Worm (Caenorhabditis elegans) whole organism, early embryonic: ENCODE data around the gene nas-37.

Experiments
- B0310.2 ChIP-seq: sonication (generic microtip); optimal IDR thresholded peaks from 2 replicates; lab custom pipeline; 2016; ENCODE audit warnings: mild to moderate bottlenecking, missing genetic modification characterization, missing compliant biosample characterization
- F13C5.2 ChIP-seq: sonication (generic microtip); optimal IDR thresholded peaks from 2 replicates; lab custom pipeline; 2017; ENCODE audit warnings: mild to moderate bottlenecking, missing genetic modification characterization, inconsistent platforms, missing compliant biosample characterization
- aly-1 ChIP-seq: sonication (generic microtip); optimal IDR thresholded peaks from 2 replicates; lab custom pipeline; 2016; ENCODE audit warnings: missing genetic modification characterization, missing compliant biosample characterization
- ama-1 ChIP-seq: fragments of 150-350 bp; optimal IDR thresholded peaks from 2 replicates; lab custom pipeline; 2014
- ceh-13 ChIP-seq: fragments of 200-800 bp; sonication (Bioruptor generic); optimal IDR thresholded peaks from 2 replicates; lab custom pipeline; 2018; ENCODE audit warnings: mild to moderate bottlenecking, missing genetic modification characterization, missing compliant biosample characterization
- ceh-36 ChIP-seq: sonication (generic microtip); optimal IDR thresholded peaks from 2 replicates; lab custom pipeline; 2016; ENCODE audit warnings: missing genetic modification characterization, inconsistent platforms, missing compliant biosample characterization
- ets-7 ChIP-seq: sonication (generic microtip); optimal IDR thresholded peaks from 2 replicates; lab custom pipeline; 2016; ENCODE audit warnings: missing genotype, missing genetic modification characterization, missing compliant biosample characterization
- flt-1 ChIP-seq: fragments of 200-800 bp; sonication (Bioruptor generic); IDR thresholded peaks from 2 replicates; pipeline ENCODE4 v1.3.6; 2022; ENCODE audit warnings: missing genetic modification characterization, missing compliant biosample characterization
- hmbx-1 ChIP-seq: sonication (generic microtip); optimal IDR thresholded peaks from 2 replicates; lab custom pipeline; 2016; ENCODE audit warnings: mild to moderate bottlenecking, missing genetic modification characterization, missing compliant biosample characterization
- hmg-4 ChIP-seq: fragments of 200-800 bp; sonication (Bioruptor generic); optimal IDR thresholded peaks from 2 replicates; lab custom pipeline; 2018; ENCODE audit warnings: mild to moderate bottlenecking, missing genetic modification characterization, missing compliant biosample characterization
- hnd-1 ChIP-seq: sonication (generic microtip); optimal IDR thresholded peaks from 2 replicates; lab custom pipeline; 2016; ENCODE audit warnings: missing genetic modification characterization, missing compliant biosample characterization
- pes-1 ChIP-seq: fragments of 200-800 bp; sonication (Bioruptor generic); IDR thresholded peaks from 2 replicates; pipeline ENCODE4 v1.3.6; 2022; ENCODE audit warnings: missing genetic modification reagents, missing genetic modification characterization, missing compliant biosample characterization
- scrt-1 ChIP-seq: fragments of 200-800 bp; sonication (Bioruptor generic); IDR thresholded peaks from 2 replicates; pipeline ENCODE4 v1.3.6; 2022; ENCODE audit warnings: missing genetic modification characterization, missing compliant biosample characterization
- sea-1 ChIP-seq: fragments of 200-800 bp; sonication (Bioruptor generic); conservative IDR thresholded peaks from 2 replicates; pipeline ENCODE4 v1.3.6; 2022; ENCODE audit warnings: missing genetic modification characterization, missing compliant biosample characterization
- tbx-11 ChIP-seq: fragments of 200-800 bp; sonication (Bioruptor generic); IDR thresholded peaks from 2 replicates; pipeline ENCODE4 v1.3.6; 2022; ENCODE audit warnings: missing genetic modification characterization, missing compliant biosample characterization
- tbx-37 ChIP-seq: fragments of 200-800 bp; sonication (Bioruptor generic); conservative IDR thresholded peaks from 2 replicates; pipeline ENCODE4 v1.3.6; 2022; ENCODE audit warnings: missing genetic modification reagents, missing genetic modification characterization, missing compliant biosample characterization
- tra-4 ChIP-seq: sonication (generic microtip); optimal IDR thresholded peaks from 2 replicates; lab custom pipeline; 2017; ENCODE audit warnings: missing genetic modification characterization, missing compliant biosample characterization

nas-37 gene

DNA sequence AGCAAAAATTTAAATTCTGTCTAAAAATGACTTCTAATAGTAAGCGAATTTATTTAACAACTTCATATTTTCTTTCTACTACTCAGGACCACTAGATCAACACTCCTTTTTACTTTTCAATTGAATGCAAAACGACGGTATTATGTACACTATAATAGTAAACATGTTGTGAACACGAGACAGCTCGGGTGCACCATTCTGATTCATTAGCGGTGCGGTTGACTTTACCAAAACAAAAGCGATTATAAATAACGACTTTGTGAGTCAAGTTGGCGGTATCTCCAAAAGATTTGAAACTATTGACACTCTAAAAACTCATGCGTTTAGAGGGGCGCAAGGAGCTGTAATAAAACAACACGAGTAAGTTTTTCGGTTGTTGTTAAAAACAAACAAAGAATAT is 8.3 kb downstream of the nas-37 start:
- TF ChIP-seq aly-1 (no peak), hmbx-1 (tag; lab: Kevin White, UChicago) (no peak), F13C5.2 (tag; lab: Kevin White, UChicago) (no peak)

DNA sequence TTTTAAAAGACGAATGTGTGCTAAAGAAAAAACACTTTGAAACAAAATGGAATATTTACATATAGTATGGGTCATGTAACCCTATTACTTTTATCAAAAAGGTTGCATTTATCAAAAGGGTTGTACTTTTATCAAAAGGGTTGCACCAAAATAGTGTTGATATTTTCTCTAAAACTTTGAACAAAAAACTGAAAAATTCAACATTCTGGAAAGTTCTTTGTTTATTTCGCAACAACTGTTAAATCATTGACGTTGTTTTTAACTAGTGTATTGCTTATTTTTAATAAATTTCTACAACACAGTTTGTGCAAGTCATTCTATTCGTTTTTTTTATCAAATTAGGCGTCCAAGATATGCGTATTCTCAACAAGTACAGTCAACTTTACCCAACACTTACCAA is 10.3 kb downstream of the nas-37 start, which contains the start of the genes C17G1.5 and C17G1.14:
Gene C17G1.5 (plus strand): TSS at position 266 of the 400 bp plus-strand sequence.
Gene C17G1.14 (plus strand): TSS at position 277 of the 400 bp plus-strand sequence.
- no peak for TF ChIP-seq aly-1
- TF ChIP-seq hmg-4 (GFP tag; lab: Kevin White, UChicago), result no peak
- TF ChIP-seq F13C5.2 (tag; lab: Kevin White, UChicago), result no peak
- TF ChIP-seq ceh-13, result no peak
- no peak for TF ChIP-seq scrt-1
- no peak for TF ChIP-seq sea-1 (GFP tag; lab: Robert Waterston, UW)
- no peak for TF ChIP-seq B0310.2 (tag; lab: Kevin White, UChicago)
- no peak for TF ChIP-seq tra-4
- no peak for TF ChIP-seq hnd-1 (tag; lab: Kevin White, UChicago)
- TF ChIP-seq tbx-11 (GFP tag; lab: Robert Waterston, UW), result no peak
- TF ChIP-seq tbx-37 (GFP tag; lab: Robert Waterston, UW), result no peak
- TF ChIP-seq pes-1 (GFP tag; lab: Robert Waterston, UW), result no peak
- no peak for TF ChIP-seq ets-7 (tag; lab: Kevin White, UChicago)
- no peak for TF ChIP-seq hmbx-1 (tag; lab: Kevin White, UChicago)

DNA sequence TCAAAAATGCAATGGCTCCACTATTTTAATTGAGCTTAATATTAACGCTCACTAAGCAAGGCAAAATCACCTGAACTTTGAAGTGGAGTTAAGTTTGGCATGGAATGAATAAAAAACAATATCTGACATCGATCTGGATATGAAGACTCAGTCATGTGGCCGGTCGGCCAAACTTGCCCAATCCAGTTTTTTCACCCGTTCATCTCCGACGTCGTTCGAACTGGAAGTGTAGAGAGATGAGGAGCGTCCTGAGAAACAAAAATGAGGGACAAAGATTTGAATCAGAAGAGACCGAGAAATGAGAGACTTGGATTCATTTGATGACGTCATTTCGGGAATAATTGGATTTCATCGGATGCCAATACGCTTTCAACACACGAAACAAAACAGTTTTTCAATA is 10.8 kb downstream of the nas-37 start:
- no peak for TF ChIP-seq tra-4
- no peak for TF ChIP-seq hnd-1 (tag; lab: Kevin White, UChicago)
- no peak for TF ChIP-seq sea-1 (GFP tag; lab: Robert Waterston, UW)
- no peak for TF ChIP-seq ceh-13
- TF ChIP-seq tbx-11 (GFP tag; lab: Robert Waterston, UW), result no peak
- no peak for TF ChIP-seq aly-1
- TF ChIP-seq hmbx-1 (tag; lab: Kevin White, UChicago), result no peak
- TF ChIP-seq pes-1 (GFP tag; lab: Robert Waterston, UW), result no peak
- TF ChIP-seq scrt-1, result no peak
- TF ChIP-seq ets-7 (tag; lab: Kevin White, UChicago), result no peak
- no peak for TF ChIP-seq B0310.2 (tag; lab: Kevin White, UChicago)
- no peak for TF ChIP-seq F13C5.2 (tag; lab: Kevin White, UChicago)
- TF ChIP-seq flt-1 (GFP tag; lab: Robert Waterston, UW), result no peak
- TF ChIP-seq hmg-4 (GFP tag; lab: Kevin White, UChicago), result no peak
- TF ChIP-seq ceh-36, result no peak

DNA sequence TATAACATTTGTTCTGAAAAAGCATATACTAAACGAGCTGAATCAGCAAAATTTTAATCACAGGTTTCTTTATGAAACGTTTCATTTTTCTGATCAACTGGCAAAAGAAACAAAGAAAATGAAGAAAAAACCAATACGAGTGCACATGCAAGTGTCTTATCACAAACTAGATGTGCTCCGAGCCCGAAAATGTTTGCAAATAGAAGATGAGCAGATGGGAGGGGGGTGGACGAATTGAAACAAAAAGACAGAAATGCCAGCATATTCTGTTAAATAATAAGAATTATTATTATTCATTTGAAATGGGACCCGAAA is 14.9 kb downstream of the nas-37 start:
- TF ChIP-seq ama-1 (lab: Kevin White, UChicago), result no peak
- no peak for TF ChIP-seq flt-1 (GFP tag; lab: Robert Waterston, UW)
- no peak for TF ChIP-seq B0310.2 (tag; lab: Kevin White, UChicago)
- no peak for TF ChIP-seq ceh-36
- TF ChIP-seq hmbx-1 (tag; lab: Kevin White, UChicago), result no peak
- TF ChIP-seq aly-1, result no peak
- no peak for TF ChIP-seq ceh-13

DNA sequence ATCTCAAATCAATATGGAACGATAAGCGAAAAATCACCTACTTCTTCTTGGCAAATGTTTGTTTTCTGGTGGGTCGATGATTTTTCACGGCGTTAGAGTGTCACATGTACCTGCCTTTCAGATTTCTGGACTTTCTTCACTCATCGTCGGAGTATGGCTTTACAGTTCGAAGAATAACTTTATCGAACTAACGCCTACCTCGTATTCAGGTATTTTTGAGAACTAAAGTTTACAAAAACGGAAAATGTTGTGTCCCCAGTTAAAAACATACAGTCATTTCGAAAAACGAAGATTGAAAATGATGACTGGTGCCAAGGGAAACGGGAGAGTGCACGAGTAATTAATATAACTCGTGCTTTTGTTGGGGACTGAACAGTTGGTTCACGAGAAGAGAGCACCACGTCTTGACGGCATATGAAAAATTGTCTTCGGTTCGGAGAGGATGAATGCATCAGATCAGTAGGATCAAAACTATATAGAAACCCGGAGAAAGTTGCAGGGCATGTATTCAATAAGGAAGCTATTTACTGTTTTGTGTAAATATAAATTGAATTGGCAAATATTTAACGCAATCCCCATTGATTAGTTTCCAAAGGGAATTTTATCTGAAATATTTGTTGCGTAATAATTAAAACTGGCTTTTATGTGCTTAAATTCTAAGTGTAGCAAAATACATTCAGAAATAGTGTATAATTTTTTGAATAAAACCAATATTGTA is 15.4 kb downstream of the nas-37 start:
- TF ChIP-seq pes-1 (GFP tag; lab: Robert Waterston, UW) (no peak), scrt-1 (no peak), hmg-4 (GFP tag; lab: Kevin White, UChicago) (no peak), ceh-13 (no peak), hnd-1 (tag; lab: Kevin White, UChicago) (no peak), tbx-11 (GFP tag; lab: Robert Waterston, UW) (no peak), ets-7 (tag; lab: Kevin White, UChicago) (no peak), aly-1 (no peak), B0310.2 (tag; lab: Kevin White, UChicago) (no peak)

DNA sequence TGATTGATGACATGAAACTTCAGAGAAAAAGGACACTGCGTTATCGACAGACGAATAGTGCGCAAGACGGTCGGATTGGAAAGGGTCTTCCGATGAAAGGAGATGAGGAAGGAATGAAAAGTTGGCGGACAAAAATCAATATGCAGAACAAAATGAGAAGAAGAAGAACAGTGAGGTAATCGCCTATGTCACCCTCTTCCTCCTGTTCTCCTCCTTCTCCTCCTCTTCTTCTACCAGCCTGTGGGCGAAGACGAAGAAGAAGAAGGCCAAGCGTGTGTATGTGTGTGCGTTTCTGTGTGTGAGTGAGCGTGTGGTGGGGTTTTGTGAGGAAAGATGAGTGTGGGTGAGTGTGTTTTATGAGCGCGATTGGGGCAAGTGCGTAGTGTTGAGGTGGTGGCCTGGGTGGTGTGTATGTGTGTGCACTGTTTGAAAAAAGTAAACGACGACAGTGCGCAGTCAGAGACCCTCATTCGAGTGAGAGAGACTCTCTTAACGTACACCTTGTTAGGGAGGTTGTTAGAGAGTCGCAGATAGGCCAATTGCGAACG is 16.6 kb downstream of the nas-37 start, which contains the start of gene tsp-21:
Gene tsp-21 (plus strand): TSS at position 146 of the 548 bp plus-strand sequence.
- TF ChIP-seq pes-1 (GFP tag; lab: Robert Waterston, UW) (no peak), flt-1 (GFP tag; lab: Robert Waterston, UW) (peak; percentile 5; the same call in 1 of the 2 replicates), tra-4 (no peak), ceh-36 (peak; percentile 45), B0310.2 (tag; lab: Kevin White, UChicago) (peak; percentile 59), aly-1 (peak; percentile 66), ceh-13 (peak; percentile 5), tbx-11 (GFP tag; lab: Robert Waterston, UW) (no peak), hnd-1 (tag; lab: Kevin White, UChicago) (no peak), sea-1 (GFP tag; lab: Robert Waterston, UW) (peak; percentile 19; the same call in 1 of the 2 replicates), ets-7 (tag; lab: Kevin White, UChicago) (peak; percentile 52), tbx-37 (GFP tag; lab: Robert Waterston, UW) (peak; percentile 33; the same call in 1 of the 2 replicates), ama-1 (lab: Kevin White, UChicago) (no peak), hmg-4 (GFP tag; lab: Kevin White, UChicago) (peak; percentile 97), F13C5.2 (tag; lab: Kevin White, UChicago) (peak; percentile 86), hmbx-1 (tag; lab: Kevin White, UChicago) (no peak), scrt-1 (peak; percentile 68; the same call in 1 of the 2 replicates)

DNA sequence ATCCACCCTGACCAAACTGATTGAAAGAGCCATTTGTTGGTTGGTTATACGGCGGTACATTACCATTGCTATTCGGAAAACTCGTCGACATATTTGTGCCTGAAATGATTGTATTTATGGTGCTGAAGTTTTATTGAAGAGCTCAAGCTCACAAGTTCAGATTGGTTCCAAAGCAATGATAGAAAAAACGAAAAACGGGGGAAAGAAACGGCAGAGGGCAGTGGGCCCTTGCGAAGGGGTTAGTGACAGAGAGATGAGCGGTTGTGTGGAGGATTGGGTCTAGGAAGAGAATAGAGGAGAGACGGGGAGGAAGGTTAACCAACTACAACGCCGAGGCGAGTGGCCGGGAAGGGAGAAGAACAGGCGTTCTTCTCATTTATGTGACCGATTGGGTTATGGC is 17.5 kb downstream of the nas-37 start, which contains the start of gene nra-3:
Gene nra-3 (minus strand): TSS at position 101 of the 400 bp plus-strand sequence.
- TF ChIP-seq pes-1 (GFP tag; lab: Robert Waterston, UW), result no peak
- no peak for TF ChIP-seq ceh-13
- TF ChIP-seq hmg-4 (GFP tag; lab: Kevin White, UChicago), result peak; percentile 61
- no peak for TF ChIP-seq F13C5.2 (tag; lab: Kevin White, UChicago)
- no peak for TF ChIP-seq hnd-1 (tag; lab: Kevin White, UChicago)
- no peak for TF ChIP-seq tra-4
- no peak for TF ChIP-seq ceh-36
- no peak for TF ChIP-seq ets-7 (tag; lab: Kevin White, UChicago)
- TF ChIP-seq B0310.2 (tag; lab: Kevin White, UChicago), result no peak
- TF ChIP-seq ama-1 (lab: Kevin White, UChicago), result no peak
- 0 out of 2 replicates have a peak, but pooled peaks have one; percentile 16 for TF ChIP-seq tbx-11 (GFP tag; lab: Robert Waterston, UW)
- 0 out of 2 replicates have a peak, but pooled peaks have one; percentile 27 for TF ChIP-seq sea-1 (GFP tag; lab: Robert Waterston, UW)
- no peak for TF ChIP-seq scrt-1
- TF ChIP-seq hmbx-1 (tag; lab: Kevin White, UChicago), result no peak
- no peak for TF ChIP-seq flt-1 (GFP tag; lab: Robert Waterston, UW)
- TF ChIP-seq tbx-37 (GFP tag; lab: Robert Waterston, UW), result no peak
- TF ChIP-seq aly-1, result no peak
